Worm (Caenorhabditis elegans): ENCODE results near the gene nuo-1.

The nuo-1 gene

DNA sequence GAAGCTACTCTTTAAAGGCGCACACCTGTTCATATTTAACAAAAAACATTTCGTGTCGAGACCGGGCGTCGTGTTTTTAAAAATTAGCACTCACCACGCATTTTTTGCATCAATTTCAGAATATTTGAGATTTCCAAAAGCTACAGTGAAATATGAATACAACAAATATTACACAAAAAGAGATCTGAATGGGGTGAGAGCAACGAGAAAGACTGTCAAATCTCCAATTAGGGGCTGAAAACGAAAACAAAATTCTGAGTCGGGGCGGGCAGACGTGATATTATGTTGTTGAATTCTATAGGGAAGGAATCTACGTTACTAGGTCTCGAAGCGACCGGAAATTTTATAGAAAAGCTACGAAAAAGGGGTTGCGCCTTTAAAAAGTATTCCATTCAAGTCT, 6.0 kb downstream of the nuo-1 start, which contains the start of gene C09H10.5:
C09H10.5 (minus strand) TSS at position 101 of the 400 bp plus-strand sequence.
- TF ChIP-seq nhr-11 (tag; optimal IDR thresholded peaks at IDR 0.05) (no peak), sem-4 (tag; optimal IDR thresholded peaks at IDR 0.05) (no peak), lin-39 (tag; optimal IDR thresholded peaks at IDR 0.05) (no peak), mbf-1 (tag; optimal IDR thresholded peaks at IDR 0.05) (no peak), nhr-77 (tag; optimal IDR thresholded peaks at IDR 0.05) (no peak), unc-39 (tag; optimal IDR thresholded peaks at IDR 0.05) (no peak), elt-3 (tag; optimal IDR thresholded peaks at IDR 0.05) (no peak), nhr-25 (tag; optimal IDR thresholded peaks at IDR 0.05) (no peak)

DNA sequence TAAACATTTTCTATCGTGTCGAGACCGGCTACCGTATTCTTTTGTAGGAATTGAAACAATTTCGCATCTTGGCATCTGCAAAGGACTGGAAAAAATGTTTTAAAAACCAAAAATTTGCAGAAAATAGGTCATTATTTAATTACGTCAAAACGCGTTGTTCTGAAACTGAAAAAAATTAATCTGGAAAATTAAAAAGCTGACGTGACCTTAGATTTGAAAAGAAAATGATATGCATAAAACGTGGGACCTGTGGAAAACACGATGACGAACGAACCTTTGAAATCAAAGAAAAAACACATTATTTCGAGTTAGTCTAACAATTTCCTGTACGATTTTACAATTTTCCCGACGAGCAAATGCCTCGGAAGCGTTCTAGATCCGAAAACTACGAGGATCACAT, 6.5 kb downstream of the nuo-1 start, which contains the start of gene C09H10.9:
C09H10.9 (plus strand) TSS at position 301 of the 400 bp plus-strand sequence.
- TF ChIP-seq nhr-77 (tag; optimal IDR thresholded peaks at IDR 0.05) = no peak
- no peak for TF ChIP-seq unc-55 (GFP tag; optimal IDR thresholded peaks at IDR 0.05)
- TF ChIP-seq Y55F3AM.14 (GFP tag; optimal IDR thresholded peaks at IDR 0.05) = no peak
- no peak for TF ChIP-seq ztf-1 (GFP tag; conservative IDR thresholded peaks at IDR 0.05)
- no peak for TF ChIP-seq alr-1 (tag; optimal IDR thresholded peaks at IDR 0.05)
- TF ChIP-seq ama-1 (optimal IDR thresholded peaks at IDR 0.05) = no peak
- no peak for TF ChIP-seq dmd-4 (tag; optimal IDR thresholded peaks at IDR 0.05)
- TF ChIP-seq ceh-82 (tag; optimal IDR thresholded peaks at IDR 0.05) = no peak
- TF ChIP-seq mdl-1 (tag; optimal IDR thresholded peaks at IDR 0.05) = no peak
- TF ChIP-seq nhr-25 (tag; optimal IDR thresholded peaks at IDR 0.05) = no peak
- no peak for TF ChIP-seq zag-1 (tag; optimal IDR thresholded peaks at IDR 0.05)
- TF ChIP-seq ztf-11 (tag; optimal IDR thresholded peaks at IDR 0.05) = no peak
- TF ChIP-seq sma-9 (GFP tag; optimal IDR thresholded peaks at IDR 0.05) = no peak
- TF ChIP-seq sma-9 (tag; optimal IDR thresholded peaks at IDR 0.05) = no peak
- TF ChIP-seq fos-1 (tag; optimal IDR thresholded peaks at IDR 0.05) = no peak
- TF ChIP-seq elt-1 (tag; optimal IDR thresholded peaks at IDR 0.05) = no peak
- TF ChIP-seq nhr-237 (tag; optimal IDR thresholded peaks at IDR 0.05) = no peak
- TF ChIP-seq nhr-12 (tag; optimal IDR thresholded peaks at IDR 0.05) = no peak

DNA sequence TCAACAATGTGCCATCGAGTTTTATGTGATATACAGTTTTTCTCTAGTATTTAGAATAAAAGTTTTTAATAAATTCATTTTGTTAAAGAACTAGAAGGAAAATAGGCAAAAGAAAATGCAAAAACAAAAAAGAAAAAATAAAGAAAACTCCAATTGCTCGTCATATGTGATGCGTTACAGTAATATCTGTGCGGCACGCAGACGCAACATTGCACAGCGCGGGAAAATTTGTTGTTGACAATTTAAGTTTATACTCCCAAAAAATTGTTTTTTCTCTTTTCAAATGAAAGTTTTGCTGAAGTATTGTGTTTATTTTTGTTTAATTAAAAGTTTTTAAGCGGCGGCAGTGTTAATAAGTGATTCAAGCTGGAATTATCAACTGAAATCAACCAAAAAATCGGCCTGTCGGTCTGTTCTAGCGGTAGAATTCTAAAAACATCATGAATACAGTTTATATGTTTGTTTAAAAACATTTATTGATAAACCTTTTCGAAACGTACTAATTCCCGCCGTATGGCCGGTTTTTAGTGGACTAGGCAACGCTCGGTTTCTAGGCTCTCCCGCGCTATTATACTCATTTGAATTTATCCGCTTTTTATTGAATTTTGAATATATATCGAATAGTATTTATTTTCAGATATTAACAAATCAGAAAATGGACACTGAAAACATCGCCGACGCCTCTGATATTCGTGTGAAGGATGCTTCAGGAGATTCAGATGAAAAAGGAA, 8.5 kb downstream of the nuo-1 start, which contains the start of gene nasp-1:
nasp-1 (plus strand) TSS at position 632 of the 731 bp plus-strand sequence.
- no peak for TF ChIP-seq ama-1 (optimal IDR thresholded peaks at IDR 0.05)
- TF ChIP-seq lsy-2 (tag; optimal IDR thresholded peaks at IDR 0.05) = peak in 1 of 2 experiments; percentile 73
- TF ChIP-seq unc-39 (tag; optimal IDR thresholded peaks at IDR 0.05) = no peak
- TF ChIP-seq nhr-77 (tag; optimal IDR thresholded peaks at IDR 0.05) = no peak
- no peak for TF ChIP-seq peb-1 (tag; optimal IDR thresholded peaks at IDR 0.05)

DNA sequence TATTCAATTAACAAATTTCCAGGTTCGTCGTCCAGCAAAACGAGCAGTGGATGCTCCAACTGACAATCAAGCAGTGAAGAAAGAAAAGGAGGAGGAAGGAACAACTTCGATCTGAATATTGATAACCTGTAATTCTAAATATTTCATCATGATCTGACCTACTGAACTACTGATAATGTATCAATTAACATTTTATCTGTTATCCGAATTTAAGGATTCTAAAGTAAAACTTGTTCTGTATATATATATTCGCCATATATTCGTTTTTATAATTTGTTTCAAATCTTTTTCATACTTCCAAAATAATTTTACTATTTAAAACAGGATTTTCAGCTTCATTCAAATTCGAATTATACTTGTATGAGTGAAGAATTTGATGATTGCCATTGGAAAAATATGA, 10.2 kb downstream of the nuo-1 start, which contains the start of gene apc-17:
apc-17 (plus strand) TSS at position 301 of the 400 bp plus-strand sequence.
- TF ChIP-seq alr-1 (tag; optimal IDR thresholded peaks at IDR 0.05) (no peak), mdl-1 (tag; optimal IDR thresholded peaks at IDR 0.05) (no peak), skn-1 (tag; optimal IDR thresholded peaks at IDR 0.05) (no peak), ama-1 (optimal IDR thresholded peaks at IDR 0.05) (no peak), lin-39 (tag; optimal IDR thresholded peaks at IDR 0.05) (no peak), ztf-4 (tag; optimal IDR thresholded peaks at IDR 0.05) (no peak), ZK546.5 (tag; optimal IDR thresholded peaks at IDR 0.05) (no peak), ztf-1 (GFP tag; conservative IDR thresholded peaks at IDR 0.05) (no peak), unc-62 (GFP tag; optimal IDR thresholded peaks at IDR 0.05) (no peak), sma-9 (GFP tag; optimal IDR thresholded peaks at IDR 0.05) (no peak), sma-9 (tag; optimal IDR thresholded peaks at IDR 0.05) (no peak), unc-55 (GFP tag; optimal IDR thresholded peaks at IDR 0.05) (no peak), sem-4 (tag; optimal IDR thresholded peaks at IDR 0.05) (no peak), nhr-237 (tag; optimal IDR thresholded peaks at IDR 0.05) (no peak), egl-27 (tag; optimal IDR thresholded peaks at IDR 0.05) (no peak), ceh-82 (tag; optimal IDR thresholded peaks at IDR 0.05) (no peak), mab-5 (tag; optimal IDR thresholded peaks at IDR 0.05) (no peak), aly-2 (tag; optimal IDR thresholded peaks at IDR 0.05) (no peak), snpc-4 (tag; optimal IDR thresholded peaks at IDR 0.05) (no peak), nhr-77 (tag; optimal IDR thresholded peaks at IDR 0.05) (no peak)

DNA sequence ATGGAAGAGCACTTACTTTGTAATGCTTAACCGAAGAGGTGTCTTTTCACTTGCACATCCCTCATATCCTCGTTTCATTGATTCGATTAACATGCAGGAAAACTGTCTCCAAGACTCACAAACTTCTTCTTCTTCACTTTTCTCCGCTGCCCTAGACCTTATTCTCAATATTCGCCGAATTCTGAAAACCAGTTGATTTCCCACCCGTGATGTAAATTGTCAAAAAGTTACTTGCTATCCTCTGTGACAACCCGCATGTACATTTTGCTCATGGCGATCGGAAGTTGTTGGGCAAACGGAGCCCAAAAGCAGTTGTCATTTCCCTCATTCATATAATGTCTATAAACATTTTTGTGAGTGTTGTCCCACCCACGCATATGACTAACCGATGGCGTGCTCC, 12.8 kb downstream of the nuo-1 start:
- no peak for TF ChIP-seq aly-2 (tag; optimal IDR thresholded peaks at IDR 0.05)
- no peak for TF ChIP-seq lin-11 (tag; optimal IDR thresholded peaks at IDR 0.05)
- TF ChIP-seq nhr-10 (tag; optimal IDR thresholded peaks at IDR 0.05) = no peak
- no peak for TF ChIP-seq mdl-1 (tag; optimal IDR thresholded peaks at IDR 0.05)
- TF ChIP-seq sma-3 (GFP tag; optimal IDR thresholded peaks at IDR 0.05) = no peak
- no peak for TF ChIP-seq nhr-6 (tag; optimal IDR thresholded peaks at IDR 0.05)
- no peak for TF ChIP-seq ztf-11 (tag; optimal IDR thresholded peaks at IDR 0.05)
- TF ChIP-seq alr-1 (tag; optimal IDR thresholded peaks at IDR 0.05) = no peak
- TF ChIP-seq ceh-16 (tag; optimal IDR thresholded peaks at IDR 0.05) = no peak
- no peak for TF ChIP-seq unc-55 (GFP tag; optimal IDR thresholded peaks at IDR 0.05)
- no peak for TF ChIP-seq lsy-2 (tag; optimal IDR thresholded peaks at IDR 0.05)
- no peak for TF ChIP-seq skn-1 (tag; optimal IDR thresholded peaks at IDR 0.05)
- TF ChIP-seq ama-1 (optimal IDR thresholded peaks at IDR 0.05) = no peak
- TF ChIP-seq gmeb-1 (tag; optimal IDR thresholded peaks at IDR 0.05) = no peak
- no peak for TF ChIP-seq nhr-21 (tag; optimal IDR thresholded peaks at IDR 0.05)
